Worm (Caenorhabditis elegans) whole organism, L3 larva: ENCODE results near the gene mpc-1.

Source experiments
- ama-1 ChIP-seq: fragments of 150-350 bp; optimal IDR thresholded peaks from 2 replicates; lab custom pipeline; 2018
- daf-12 ChIP-seq: fragments of 150-350 bp; optimal IDR thresholded peaks from 2 replicates; lab custom pipeline; 2014; ENCODE audit warnings: missing biosample characterization, missing genetic modification reagents, missing genetic modification characterization
- elt-1 ChIP-seq: fragments of 150-350 bp; optimal IDR thresholded peaks from 2 replicates; lab custom pipeline; 2014; ENCODE audit warnings: missing biosample characterization, missing genetic modification characterization
- jun-1 ChIP-seq: fragments of 150-350 bp; optimal IDR thresholded peaks from 2 replicates; lab custom pipeline; 2014; ENCODE audit warnings: missing biosample characterization, missing genetic modification reagents, missing genetic modification characterization
- lin-15B ChIP-seq: fragments of 150-350 bp; optimal IDR thresholded peaks from 2 replicates; lab custom pipeline; 2014; ENCODE audit warnings: missing biosample characterization, missing genetic modification characterization
- nhr-11 ChIP-seq: fragments of 150-350 bp; optimal IDR thresholded peaks from 2 replicates; lab custom pipeline; 2014; ENCODE audit warnings: missing biosample characterization, missing genetic modification characterization
- nhr-23 ChIP-seq: fragments of 150-350 bp; optimal IDR thresholded peaks from 2 replicates; lab custom pipeline; 2014; ENCODE audit warnings: missing biosample characterization, missing genetic modification reagents, missing genetic modification characterization
- nhr-28 ChIP-seq: fragments of 150-350 bp; optimal IDR thresholded peaks from 2 replicates; lab custom pipeline; 2014; ENCODE audit warnings: missing biosample characterization, missing genetic modification characterization
- nhr-67 ChIP-seq: fragments of 150-350 bp; optimal IDR thresholded peaks from 2 replicates; lab custom pipeline; 2014; ENCODE audit warnings: missing biosample characterization, missing genetic modification characterization
- nhr-76 ChIP-seq: fragments of 150-350 bp; sonication (generic microtip); optimal IDR thresholded peaks from 5 replicates; lab custom pipeline; 2014; ENCODE audit warnings: missing biosample characterization, missing genetic modification characterization
- sea-2 ChIP-seq: fragments of 150-350 bp; sonication (generic microtip); optimal IDR thresholded peaks from 4 replicates; lab custom pipeline; 2014; ENCODE audit warnings: missing biosample characterization, missing genetic modification reagents, missing genetic modification characterization
- tbx-2 ChIP-seq: sonication (generic microtip); optimal IDR thresholded peaks from 2 replicates; lab custom pipeline; 2016; ENCODE audit warnings: mild to moderate bottlenecking, missing genetic modification characterization, missing compliant biosample characterization
- ztf-4 ChIP-seq: fragments of 150-350 bp; optimal IDR thresholded peaks from 2 replicates; lab custom pipeline; 2014; ENCODE audit warnings: missing biosample characterization, missing genetic modification characterization

ce11 chrIII:4379717-4380116 lies 33.5 kb upstream of the mpc-1 start, which contains the start of gene B0284.3:
- TF ChIP-seq nhr-11 (no peak), ztf-4 (no peak), tbx-2 (tag; lab: Kevin White, UChicago) (no peak), nhr-23 (no peak), sea-2 (no peak), elt-1 (tag; lab: Kevin White, UChicago) (no peak), nhr-67 (no peak), nhr-28 (no peak), nhr-76 (tag; lab: Kevin White, UChicago) (no peak), daf-12 (no peak), jun-1 (tag; lab: Kevin White, UChicago) (no peak), ama-1 (no peak), lin-15B (no peak)
